Fruit fly (Drosophila melanogaster) whole organism, embryonic: ENCODE results near the gene CG3652.

ENCODE experiments used
- Antp ChIP-seq: fragments of 200-800 bp; sonication (Bioruptor generic); optimal IDR thresholded peaks from 3 replicates; lab custom pipeline; 2016; ENCODE audit warnings: missing biosample characterization, missing genetic modification characterization
- Bgb ChIP-seq: fragments of 200-800 bp; sonication (Bioruptor generic); IDR thresholded peaks from 2 replicates; pipeline ENCODE4 v1.3.6; 2022; ENCODE audit warnings: missing biosample characterization, missing genetic modification characterization; ENCODE audit not compliant: partially characterized antibody
- CG10431 ChIP-seq: fragments of 200-800 bp; sonication (Bioruptor generic); optimal IDR thresholded peaks from 3 replicates; lab custom pipeline; 2018; ENCODE audit warnings: missing biosample characterization, mild to moderate bottlenecking, missing genetic modification characterization
- CG11504 ChIP-seq: fragments of 200-800 bp; sonication (Bioruptor generic); optimal IDR thresholded peaks from 3 replicates; lab custom pipeline; 2019; ENCODE audit warnings: missing biosample characterization, mild to moderate bottlenecking, missing genetic modification characterization, moderate library complexity
- CG1233 ChIP-seq: fragments of 200-800 bp; sonication (Bioruptor generic); optimal IDR thresholded peaks from 4 replicates; lab custom pipeline; 2018; ENCODE audit warnings: missing biosample characterization, mild to moderate bottlenecking, missing genetic modification characterization
- CG13894 ChIP-seq: fragments of 200-800 bp; sonication (Bioruptor generic); optimal IDR thresholded peaks from 3 replicates; lab custom pipeline; 2018; ENCODE audit warnings: missing biosample characterization, mild to moderate bottlenecking, missing genetic modification characterization, moderate library complexity
- CG15514 ChIP-seq: fragments of 200-800 bp; sonication (Bioruptor generic); optimal IDR thresholded peaks from 3 replicates; lab custom pipeline; 2017; ENCODE audit warnings: missing biosample characterization, missing genetic modification characterization, mild to moderate bottlenecking, moderate library complexity, missing genetic modification reagents
- CG1602 ChIP-seq: fragments of 200-800 bp; sonication (Bioruptor generic); optimal IDR thresholded peaks from 3 replicates; lab custom pipeline; 2016; ENCODE audit warnings: missing biosample characterization, missing genetic modification characterization
- CG17186 ChIP-seq: fragments of 200-800 bp; sonication (Bioruptor generic); optimal IDR thresholded peaks from 3 replicates; lab custom pipeline; 2017; ENCODE audit warnings: missing biosample characterization, missing genetic modification reagents, missing genetic modification characterization
- CG2889 ChIP-seq: fragments of 200-800 bp; sonication (Bioruptor generic); IDR thresholded peaks from 3 replicates; pipeline ENCODE4 v1.3.6; 2022; ENCODE audit warnings: missing biosample characterization, missing genetic modification characterization
- CG30403 ChIP-seq: fragments of 200-800 bp; sonication (Bioruptor generic); optimal IDR thresholded peaks from 3 replicates; lab custom pipeline; 2016; ENCODE audit warnings: missing biosample characterization, missing genetic modification characterization
- CG3995 ChIP-seq: fragments of 200-800 bp; sonication (Bioruptor generic); optimal IDR thresholded peaks from 3 replicates; lab custom pipeline; 2016; ENCODE audit warnings: missing biosample characterization, missing genetic modification characterization
- CG4617 ChIP-seq: fragments of 200-800 bp; sonication (Bioruptor generic); optimal IDR thresholded peaks from 3 replicates; lab custom pipeline; 2016; ENCODE audit warnings: missing biosample characterization, missing genetic modification characterization, borderline replicate concordance
- CG7271 ChIP-seq: fragments of 200-800 bp; sonication (Bioruptor generic); optimal IDR thresholded peaks from 2 replicates; lab custom pipeline; 2018; ENCODE audit warnings: missing biosample characterization, mild to moderate bottlenecking, missing genetic modification characterization, moderate library complexity
- CG7745 ChIP-seq: fragments of 200-800 bp; sonication (Bioruptor generic); optimal IDR thresholded peaks from 2 replicates; lab custom pipeline; 2018; ENCODE audit warnings: missing biosample characterization, mild to moderate bottlenecking, missing genetic modification characterization, moderate library complexity
- CG9932 ChIP-seq: fragments of 200-800 bp; sonication (Bioruptor generic); IDR thresholded peaks from 2 replicates; pipeline ENCODE4 v1.3.6; 2022; ENCODE audit warnings: missing biosample characterization, missing genetic modification characterization
- CHES-1-like ChIP-seq: fragments of 200-800 bp; sonication (Bioruptor generic); optimal IDR thresholded peaks from 2 replicates; lab custom pipeline; 2016; ENCODE audit warnings: missing biosample characterization, missing genetic modification characterization
- Chrac-16 ChIP-seq: fragments of 200-800 bp; sonication (Bioruptor generic); optimal IDR thresholded peaks from 3 replicates; lab custom pipeline; 2016; ENCODE audit warnings: missing biosample characterization, missing genetic modification characterization
- CoRest ChIP-seq: fragments of 200-800 bp; sonication (Bioruptor generic); optimal IDR thresholded peaks from 3 replicates; lab custom pipeline; 2018; ENCODE audit warnings: missing biosample characterization, mild to moderate bottlenecking, missing genetic modification characterization, moderate library complexity
- D19A ChIP-seq: fragments of 200-800 bp; optimal IDR thresholded peaks from 3 replicates; lab custom pipeline; 2019; ENCODE audit warnings: missing biosample characterization, mild to moderate bottlenecking, missing genetic modification characterization, moderate library complexity
- Dll ChIP-seq: fragments of 200-800 bp; sonication (Bioruptor generic); IDR thresholded peaks from 4 replicates; pipeline ENCODE4 v1.3.6; 2022; ENCODE audit warnings: missing biosample characterization, missing genetic modification characterization; ENCODE audit not compliant: partially characterized antibody
- Dref ChIP-seq: fragments of 200-800 bp; sonication (Bioruptor generic); IDR thresholded peaks from 2 replicates; pipeline ENCODE4 v1.3.6; 2022; ENCODE audit warnings: missing biosample characterization, missing genetic modification characterization
- E2f2 ChIP-seq: fragments of 200-800 bp; sonication (Bioruptor generic); IDR thresholded peaks from 2 replicates; pipeline ENCODE4 v1.3.6; 2022; ENCODE audit warnings: missing biosample characterization, missing genetic modification characterization
- Eip74EF ChIP-seq, 2 experiments: fragments of 200-800 bp in 1 of 2; fragments of >200 bp in 1 of 2; sonication (Bioruptor generic) in 1 of 2; optimal IDR thresholded peaks; 2 replicates each; lab custom pipeline; 2017 to 2019; ENCODE audit warnings: missing biosample characterization in 2 of 2, missing genetic modification characterization in 2 of 2, mild to moderate bottlenecking in 1 of 2, moderate library complexity in 1 of 2
- Ets65A ChIP-seq: fragments of 200-800 bp; sonication (Bioruptor generic); peaks from one replicate; lab custom pipeline; 2016; ENCODE audit warnings: missing biosample characterization, missing genetic modification characterization
- H15 ChIP-seq: fragments of 200-800 bp; sonication (Bioruptor generic); IDR thresholded peaks from 3 replicates; pipeline ENCODE4 v1.3.6; 2022; ENCODE audit warnings: missing biosample characterization, missing genetic modification characterization
- Myb ChIP-seq: fragments of 200-800 bp; sonication (Bioruptor generic); optimal IDR thresholded peaks from 2 replicates; lab custom pipeline; 2016; ENCODE audit warnings: missing biosample characterization, missing genetic modification characterization
- Nf-YB ChIP-seq: fragments of 200-800 bp; sonication (Bioruptor generic); optimal IDR thresholded peaks from 3 replicates; lab custom pipeline; 2019; ENCODE audit warnings: missing biosample characterization, mild to moderate bottlenecking, missing genetic modification characterization, moderate library complexity
- Poxn ChIP-seq: fragments of 200-800 bp; sonication (Bioruptor generic); IDR thresholded peaks from 2 replicates; pipeline ENCODE4 v1.3.6; 2022; ENCODE audit warnings: missing biosample characterization, missing genetic modification characterization
- Ptx1 ChIP-seq: fragments of 200-800 bp; sonication (Bioruptor generic); IDR thresholded peaks from 2 replicates; pipeline ENCODE4 v1.3.6; 2022; ENCODE audit warnings: missing biosample characterization, missing genetic modification characterization
- Trl ChIP-seq, 3 experiments: fragments of >200 bp in 2 of 3; fragments of 200-800 bp in 1 of 3; sonication (Bioruptor generic) in 1 of 3; optimal IDR thresholded peaks; 2 replicates in 1 of 3; 3 replicates in 2 of 3; lab custom pipeline; 2016 to 2017; ENCODE audit warnings: missing biosample characterization in 1 of 3, missing genetic modification characterization in 1 of 3
- bbx ChIP-seq: fragments of 200-800 bp; sonication (Bioruptor generic); IDR thresholded peaks from 2 replicates; pipeline ENCODE4 v1.3.6; 2022; ENCODE audit warnings: missing biosample characterization, missing genetic modification characterization; ENCODE audit not compliant: partially characterized antibody
- chinmo ChIP-seq: fragments of 200-800 bp; sonication (Bioruptor generic); IDR thresholded peaks from 4 replicates; pipeline ENCODE4 v1.3.6; 2022; ENCODE audit warnings: missing biosample characterization, missing genetic modification characterization; ENCODE audit not compliant: partially characterized antibody
- dysf ChIP-seq: fragments of 200-800 bp; sonication (Bioruptor generic); IDR thresholded peaks from 3 replicates; pipeline ENCODE4 v1.3.6; 2022; ENCODE audit warnings: missing biosample characterization, missing genetic modification characterization
- ewg ChIP-seq: fragments of 200-800 bp; sonication (Bioruptor generic); optimal IDR thresholded peaks from 3 replicates; lab custom pipeline; 2017; ENCODE audit warnings: mild to moderate bottlenecking, missing biosample characterization, missing genetic modification reagents, missing genetic modification characterization
- eyg ChIP-seq: fragments of 200-800 bp; sonication (Bioruptor generic); optimal IDR thresholded peaks from 3 replicates; lab custom pipeline; 2016; ENCODE audit warnings: missing biosample characterization, missing genetic modification characterization
- fd102C ChIP-seq: fragments of 200-800 bp; sonication (Bioruptor generic); optimal IDR thresholded peaks from 2 replicates; lab custom pipeline; 2018; ENCODE audit warnings: missing biosample characterization, mild to moderate bottlenecking, missing genetic modification characterization, moderate library complexity
- hbn ChIP-seq: fragments of 200-800 bp; sonication (Bioruptor generic); IDR thresholded peaks from 2 replicates; pipeline ENCODE4 v1.3.6; 2022; ENCODE audit warnings: missing biosample characterization, missing genetic modification characterization; ENCODE audit not compliant: partially characterized antibody
- p53 ChIP-seq: fragments of 200-800 bp; sonication (Bioruptor generic); optimal IDR thresholded peaks from 2 replicates; lab custom pipeline; 2016; ENCODE audit warnings: missing biosample characterization, missing genetic modification characterization
- pb ChIP-seq: fragments of 200-800 bp; sonication (Bioruptor generic); optimal IDR thresholded peaks from 3 replicates; lab custom pipeline; 2016; ENCODE audit warnings: missing biosample characterization, missing genetic modification characterization
- sens ChIP-seq: fragments of 200-800 bp; sonication (Bioruptor generic); peaks from one replicate; lab custom pipeline; 2016; ENCODE audit warnings: missing biosample characterization, missing genetic modification characterization
- shn ChIP-seq: fragments of 200-800 bp; sonication (Bioruptor generic); optimal IDR thresholded peaks from 3 replicates; lab custom pipeline; 2016; ENCODE audit warnings: missing biosample characterization, missing genetic modification characterization
- twi ChIP-seq: fragments of 200-800 bp; optimal IDR thresholded peaks from 2 replicates; lab custom pipeline; 2019; ENCODE audit warnings: missing biosample characterization, mild to moderate bottlenecking, missing genetic modification characterization, moderate library complexity
- unpg ChIP-seq: fragments of 200-800 bp; sonication (Bioruptor generic); optimal IDR thresholded peaks from 3 replicates; lab custom pipeline; 2018; ENCODE audit warnings: missing biosample characterization, mild to moderate bottlenecking, missing genetic modification characterization, moderate library complexity
- vvl ChIP-seq: fragments of 200-800 bp; sonication (Bioruptor generic); IDR thresholded peaks from 2 replicates; pipeline ENCODE4 v1.3.6; 2022; ENCODE audit warnings: missing biosample characterization, missing genetic modification characterization
- wek ChIP-seq: fragments of 200-800 bp; sonication (Bioruptor generic); optimal IDR thresholded peaks from 3 replicates; lab custom pipeline; 2018; ENCODE audit warnings: missing biosample characterization, mild to moderate bottlenecking, missing genetic modification characterization, moderate library complexity
- zen2 ChIP-seq: fragments of 200-800 bp; sonication (Bioruptor generic); IDR thresholded peaks from 3 replicates; pipeline ENCODE4 v1.3.6; 2022; ENCODE audit warnings: missing biosample characterization, missing genetic modification characterization; ENCODE audit not compliant: partially characterized antibody

CG3652 gene

DNA sequence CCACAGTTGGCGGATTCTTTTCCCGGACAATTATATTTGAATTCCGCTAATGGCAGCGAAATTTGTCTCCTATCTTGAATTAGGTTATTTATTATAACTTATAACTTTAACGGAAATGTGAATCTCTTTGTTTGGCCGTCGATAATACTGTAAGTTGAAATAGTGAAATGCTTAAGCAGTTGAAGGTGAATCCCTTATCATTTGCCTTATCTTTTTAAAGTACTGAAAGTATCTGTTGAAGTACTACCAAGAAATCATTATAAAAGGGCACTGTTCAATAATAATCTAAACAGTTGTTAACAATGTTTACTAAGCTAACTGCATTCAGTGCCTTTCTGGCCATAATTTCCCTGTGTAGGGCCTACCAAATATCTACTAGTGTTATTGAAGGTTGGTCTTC, 17.2 kb upstream of the CG3652 start, which contains the start of gene CG43055:
Gene CG43055 (plus strand): TSS at position 301 of the 400 bp plus-strand sequence.
- TF ChIP-seq sens (GFP tag; lab: Kevin White, UChicago) = peak; percentile 9
- no peak for TF ChIP-seq CG3995 (GFP tag; lab: Kevin White, UChicago)
- no peak for TF ChIP-seq fd102C (GFP tag; lab: Kevin White, UChicago)
- no peak for TF ChIP-seq D19A (tag; lab: Kevin White, UChicago)
- no peak for TF ChIP-seq twi
- TF ChIP-seq CG7271 (tag; lab: Kevin White, UChicago) = no peak
- TF ChIP-seq H15 (GFP tag; lab: Robert Waterston, UW) = no peak

DNA sequence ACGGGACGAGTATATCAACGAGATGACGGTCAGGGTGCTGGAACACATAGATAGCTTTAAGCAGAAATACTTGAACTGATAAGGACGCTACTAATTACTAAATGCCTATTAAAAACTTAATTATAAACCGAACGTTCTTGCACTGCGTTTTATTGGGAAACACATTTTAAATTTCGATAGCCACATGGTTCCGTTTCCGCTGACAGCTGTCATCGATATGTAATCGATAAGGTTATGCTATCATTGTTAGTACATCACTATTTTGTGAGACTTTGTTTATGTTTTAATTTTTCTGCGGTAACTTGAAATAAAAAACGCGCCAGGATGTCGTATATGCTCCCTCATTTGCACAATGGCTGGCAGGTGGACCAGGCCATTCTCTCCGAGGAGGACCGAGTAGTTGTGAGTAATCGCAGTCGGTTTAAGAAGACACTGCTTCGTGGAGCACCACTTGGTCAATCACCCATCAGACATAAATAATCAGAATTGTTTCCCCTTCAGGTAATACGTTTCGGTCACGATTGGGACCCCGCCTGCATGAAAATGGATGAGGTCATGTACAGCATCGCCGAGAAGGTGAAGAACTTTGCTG, 9.4 kb upstream of the CG3652 start, which contains the start of gene Dim1:
Gene Dim1 (plus strand): TSS at position 239 of the 592 bp plus-strand sequence.
- TF ChIP-seq CG4617 = peak; percentile 34
- peak; percentile 54 for TF ChIP-seq CG15514
- TF ChIP-seq Myb (GFP tag; lab: Kevin White, UChicago) = peak; percentile 81
- no peak for TF ChIP-seq Poxn (GFP tag; lab: Robert Waterston, UW)
- peak; percentile 59; the same call in 1 of the 2 replicates for TF ChIP-seq vvl (GFP tag; lab: Robert Waterston, UW)
- TF ChIP-seq Ets65A = no peak
- TF ChIP-seq CG17186 (GFP tag; lab: Kevin White, UChicago) = peak; percentile 36
- no peak for TF ChIP-seq CG1602 (GFP tag; lab: Kevin White, UChicago)
- TF ChIP-seq CG9932 = no peak
- peak; percentile 91 for TF ChIP-seq Dref (GFP tag; lab: Robert Waterston, UW)
- TF ChIP-seq CG1233 = peak; percentile 16
- TF ChIP-seq Trl (optimal IDR thresholded peaks at IDR 0.05; lab: Kevin White, UChicago) = no peak
- no peak for TF ChIP-seq Trl (GFP tag; optimal IDR thresholded peaks at IDR 0.05; lab: Kevin White, UChicago)
- peak; percentile 10 for TF ChIP-seq Nf-YB
- peak; percentile 32 for TF ChIP-seq CoRest (tag; lab: Kevin White, UChicago)
- TF ChIP-seq unpg = no peak
- TF ChIP-seq wek = peak; percentile 47
- TF ChIP-seq hbn (GFP tag; lab: Robert Waterston, UW) = peak; percentile 77
- TF ChIP-seq CG13894 (tag; lab: Kevin White, UChicago) = no peak
- TF ChIP-seq CG7745 (tag; lab: Kevin White, UChicago) = no peak
- TF ChIP-seq CHES-1-like (GFP tag; lab: Kevin White, UChicago) = peak; percentile 24
- peak; percentile 74 for TF ChIP-seq Bgb (GFP tag; lab: Robert Waterston, UW)
- no peak for TF ChIP-seq Eip74EF (GFP tag; optimal IDR thresholded peaks at IDR 0.05; lab: Kevin White, UChicago)
- peak; percentile 44 for TF ChIP-seq eyg (GFP tag; lab: Kevin White, UChicago)
- peak; percentile 17 for TF ChIP-seq p53 (GFP tag; lab: Kevin White, UChicago)
- TF ChIP-seq Chrac-16 (GFP tag; lab: Kevin White, UChicago) = no peak
- TF ChIP-seq E2f2 (GFP tag; lab: Robert Waterston, UW) = peak; percentile 94
- no peak for TF ChIP-seq CG11504
- no peak for TF ChIP-seq CG10431 (GFP tag; lab: Kevin White, UChicago)
- peak; percentile 78; the same call in 1 of the 4 replicates for TF ChIP-seq chinmo (GFP tag; lab: Robert Waterston, UW)
- TF ChIP-seq bbx = peak; percentile 74
- peak; percentile 85 for TF ChIP-seq Dll (GFP tag; lab: Robert Waterston, UW)
- TF ChIP-seq shn (GFP tag; lab: Kevin White, UChicago) = no peak
- TF ChIP-seq dysf = peak; percentile 22; the same call in 1 of the 3 replicates
- no peak for TF ChIP-seq ewg (GFP tag; lab: Kevin White, UChicago)
- peak; percentile 81 for TF ChIP-seq zen2 (GFP tag; lab: Robert Waterston, UW)
- peak; percentile 36 for TF ChIP-seq pb
- TF ChIP-seq Antp (GFP tag; lab: Kevin White, UChicago) = no peak
- TF ChIP-seq Ptx1 (GFP tag; lab: Robert Waterston, UW) = no peak
- TF ChIP-seq CG2889 = no peak
- peak; percentile 6 for TF ChIP-seq CG30403
